Worm (Caenorhabditis elegans): ENCODE measurements around the gene C18D4.6.

The C18D4.6 gene

DNA sequence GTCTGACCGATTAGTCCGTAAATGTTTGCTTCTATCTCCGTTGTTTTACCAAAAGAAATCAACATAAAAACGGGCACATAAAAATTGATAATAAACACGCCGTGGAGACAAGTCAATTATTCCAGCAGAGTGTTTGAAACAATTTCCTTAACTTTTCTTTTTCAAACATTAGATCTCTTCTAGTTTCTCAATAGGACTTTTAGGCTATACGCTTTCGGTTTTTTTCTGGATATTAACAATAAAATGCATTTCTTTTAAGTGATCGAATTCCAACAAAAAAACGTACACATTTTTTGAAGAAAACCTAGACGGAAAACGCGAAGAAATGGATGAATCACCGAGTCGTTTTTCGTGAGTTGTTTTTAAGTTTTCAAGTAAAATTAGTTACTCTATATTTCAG lies 20.8 kb upstream of the C18D4.6 start, which contains the start of gene fbxa-172:
fbxa-172 (plus strand) TSS at position 301 of the 400 bp plus-strand sequence.
- TF ChIP-seq dve-1 (tag; optimal IDR thresholded peaks at IDR 0.05; ENCODE audit: insufficient read depth) = no peak
- no peak for TF ChIP-seq Y105C5A.15 (GFP tag; IDR thresholded peaks at IDR 0.05)
- no peak for TF ChIP-seq nhr-76 (tag; optimal IDR thresholded peaks at IDR 0.05)
- TF ChIP-seq nhr-102 (tag; optimal IDR thresholded peaks at IDR 0.05) = no peak
- no peak for TF ChIP-seq fos-1 (tag; optimal IDR thresholded peaks at IDR 0.05)
- no peak for TF ChIP-seq nhr-111 (GFP tag; optimal IDR thresholded peaks at IDR 0.05)
- TF ChIP-seq cey-2 (tag; optimal IDR thresholded peaks at IDR 0.05; ENCODE audit: borderline replicate concordance, insufficient read depth) = no peak
- TF ChIP-seq rbr-2 (tag; optimal IDR thresholded peaks at IDR 0.05) = no peak
- TF ChIP-seq nhr-25 (tag; optimal IDR thresholded peaks at IDR 0.05; ENCODE audit: borderline replicate concordance, insufficient read depth) = no peak
- TF ChIP-seq tra-1 (GFP tag; IDR thresholded peaks at IDR 0.05) = no peak
- no peak for TF ChIP-seq ZK337.2 (GFP tag; IDR thresholded peaks at IDR 0.05)
- no peak for TF ChIP-seq aha-1 (tag)

DNA sequence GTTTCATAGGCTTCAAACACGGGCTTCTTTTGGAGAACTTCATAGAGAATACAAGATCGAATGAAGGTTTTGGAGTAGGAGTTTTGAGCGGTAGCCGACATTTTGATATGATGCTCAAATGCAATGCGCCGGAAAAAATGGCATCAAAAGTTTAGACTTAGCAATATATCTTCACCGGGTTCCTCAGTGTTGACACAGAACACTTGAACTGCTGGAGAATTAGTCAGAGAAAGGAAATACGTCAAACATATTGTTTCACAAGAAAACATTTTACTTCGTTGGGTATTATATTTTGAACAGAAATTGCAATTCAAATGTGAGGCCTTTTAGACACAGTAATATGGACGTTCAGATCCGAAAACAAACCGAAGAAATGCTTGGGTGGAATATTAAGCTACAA lies 20.2 kb upstream of the C18D4.6 start, which contains the start of gene fbxa-174:
fbxa-174 (minus strand) TSS at position 101 of the 400 bp plus-strand sequence.
- no peak for TF ChIP-seq nhr-77 (tag; optimal IDR thresholded peaks at IDR 0.05)
- TF ChIP-seq zfp-3 (GFP tag; conservative IDR thresholded peaks at IDR 0.05) = no peak
- no peak for TF ChIP-seq daf-12 (tag; optimal IDR thresholded peaks at IDR 0.05)
- TF ChIP-seq sdz-12 (GFP tag; optimal IDR thresholded peaks at IDR 0.05) = no peak
- TF ChIP-seq snpc-1.2 (GFP tag; IDR thresholded peaks at IDR 0.05) = no peak
- no peak for TF ChIP-seq nhr-48 (tag; optimal IDR thresholded peaks at IDR 0.05)
- TF ChIP-seq ces-1 (GFP tag; optimal IDR thresholded peaks at IDR 0.05) = no peak
- TF ChIP-seq dmd-9 (GFP tag; IDR thresholded peaks at IDR 0.05) = no peak
- TF ChIP-seq lin-1 (GFP tag; IDR thresholded peaks at IDR 0.05) = no peak
- TF ChIP-seq Y105C5A.15 (GFP tag; IDR thresholded peaks at IDR 0.05) = no peak

DNA sequence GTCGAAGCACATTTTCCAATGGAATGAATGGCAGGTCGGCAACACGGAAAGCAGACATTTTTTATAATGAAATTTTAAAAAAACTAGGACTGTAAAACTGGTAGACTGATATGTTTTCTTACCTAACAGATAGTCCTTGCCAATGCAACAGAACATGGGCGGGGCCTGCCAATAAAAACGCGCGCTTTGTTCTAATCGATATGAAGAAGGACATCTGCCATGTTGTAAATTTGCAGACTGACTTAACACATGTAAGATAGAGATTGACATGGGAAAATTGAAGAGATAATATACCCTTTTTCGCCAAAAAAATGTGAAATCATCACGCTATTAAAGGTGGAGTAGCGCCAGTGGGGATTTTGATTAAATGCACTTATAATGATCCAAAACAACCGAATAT lies 14.6 kb upstream of the C18D4.6 start, which contains the start of gene C38D9.8:
C38D9.8 (minus strand) TSS at position 101 of the 400 bp plus-strand sequence.
- TF ChIP-seq ZK546.5 (tag; optimal IDR thresholded peaks at IDR 0.05) (no peak), nhr-102 (tag; optimal IDR thresholded peaks at IDR 0.05) (no peak), ceh-28 (tag; optimal IDR thresholded peaks at IDR 0.05) (no peak), mdl-1 (tag; optimal IDR thresholded peaks at IDR 0.05) (no peak), R02D3.7 (tag; optimal IDR thresholded peaks at IDR 0.05) (no peak), lin-15B (tag; optimal IDR thresholded peaks at IDR 0.05) (no peak), zip-2 (tag; optimal IDR thresholded peaks at IDR 0.05) (no peak), daf-8 (GFP tag; IDR thresholded peaks at IDR 0.05) (no peak), aly-2 (tag; optimal IDR thresholded peaks at IDR 0.05) (no peak), nhr-25 (tag; optimal IDR thresholded peaks at IDR 0.05; ENCODE audit: borderline replicate concordance, insufficient read depth) (no peak), F49E8.2 (tag; optimal IDR thresholded peaks at IDR 0.05; ENCODE audit: borderline replicate concordance) (no peak), madf-5 (GFP tag; IDR thresholded peaks at IDR 0.05) (no peak), lin-39 (tag; optimal IDR thresholded peaks at IDR 0.05) (no peak), snpc-1.2 (GFP tag; IDR thresholded peaks at IDR 0.05) (no peak), spr-1 (tag; optimal IDR thresholded peaks at IDR 0.05) (no peak), nhr-11 (tag; optimal IDR thresholded peaks at IDR 0.05) (no peak), unc-130 (GFP tag; optimal IDR thresholded peaks at IDR 0.05) (no peak), egl-27 (tag; optimal IDR thresholded peaks at IDR 0.05) (no peak)

DNA sequence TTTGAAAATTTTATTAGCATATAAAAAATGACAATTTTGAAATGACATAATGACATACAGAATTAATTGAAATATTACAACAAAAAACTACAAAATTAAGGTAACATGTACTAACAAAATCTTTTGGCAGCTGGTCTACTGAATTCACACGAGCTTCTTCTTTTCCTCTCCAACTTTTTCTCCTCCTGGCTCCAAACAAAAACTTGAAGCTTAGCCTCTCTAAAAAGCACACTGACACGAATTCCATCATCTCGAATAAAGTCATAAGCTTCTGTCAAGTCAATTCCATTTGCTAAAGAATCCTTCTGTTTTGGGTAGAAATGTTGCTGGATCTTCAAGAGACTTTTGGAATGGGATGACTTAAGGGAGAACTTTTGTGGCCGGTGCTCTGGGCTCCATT lies 13.2 kb upstream of the C18D4.6 start:
- no peak for TF ChIP-seq egl-27 (tag; optimal IDR thresholded peaks at IDR 0.05)
- peak in 1 of 2 experiments; percentile 91 for TF ChIP-seq unc-62 (GFP tag; optimal IDR thresholded peaks at IDR 0.05 in 1 of 2)
- no peak for TF ChIP-seq unc-62 (tag; optimal IDR thresholded peaks at IDR 0.05)

Measured in whole organism, L4 larva.